Worm (Caenorhabditis elegans): ENCODE measurements around the gene T11G6.5.

Gene T11G6.5

ce11 chrIV:10864031-10864430, 21.5 kb upstream of the T11G6.5 start, which contains the start of gene nish-1:
Gene nish-1 (plus strand): TSS chrIV:10864331.
- TF ChIP-seq unc-62 (GFP tag; optimal IDR thresholded peaks at IDR 0.05), result no peak

- no peak for TF ChIP-seq unc-62 (GFP tag; optimal IDR thresholded peaks at IDR 0.05)
Measured at ce11 chrIV:10861102-10861501, 18.5 kb upstream of the T11G6.5 start, which contains the start of gene rbm-22. Gene rbm-22 (plus strand): TSS chrIV:10861402.

ce11 chrIV:10858300-10859016, 15.9 kb upstream of the T11G6.5 start, which contains the start of the genes T11G6.2 and hars-1:
Gene T11G6.2 (minus strand): TSS chrIV:10858496.
Gene hars-1 (plus strand): TSS chrIV:10858957.
- no peak for TF ChIP-seq unc-62 (GFP tag; optimal IDR thresholded peaks at IDR 0.05)

ce11 chrIV:10855946-10856345, 13.4 kb upstream of the T11G6.5 start:
- no peak for TF ChIP-seq unc-62 (GFP tag; optimal IDR thresholded peaks at IDR 0.05)

- no peak for TF ChIP-seq unc-62 (GFP tag; optimal IDR thresholded peaks at IDR 0.05)
Measured at ce11 chrIV:10855049-10855448, 12.5 kb upstream of the T11G6.5 start, which contains the start of gene T11G6.3. Gene T11G6.3 (minus strand): TSS chrIV:10855237.

- TF ChIP-seq unc-62 (GFP tag; optimal IDR thresholded peaks at IDR 0.05), result no peak
Measured at ce11 chrIV:10854042-10854441, 11.5 kb upstream of the T11G6.5 start.

ce11 chrIV:10852403-10852802, 9.8 kb upstream of the T11G6.5 start:
- no peak for TF ChIP-seq unc-62 (GFP tag; optimal IDR thresholded peaks at IDR 0.05)

ce11 chrIV:10851833-10852232, 9.3 kb upstream of the T11G6.5 start, which contains the start of gene T11G6.4:
Gene T11G6.4 (minus strand): TSS chrIV:10851933.
- TF ChIP-seq unc-62 (GFP tag; optimal IDR thresholded peaks at IDR 0.05), result no peak

ce11 chrIV:10851136-10851535, 8.6 kb upstream of the T11G6.5 start:
- no peak for TF ChIP-seq unc-62 (GFP tag; optimal IDR thresholded peaks at IDR 0.05)

- no peak for TF ChIP-seq unc-62 (GFP tag; optimal IDR thresholded peaks at IDR 0.05)
Measured at ce11 chrIV:10842232-10842631, 323 bp downstream of the T11G6.5 start.

ce11 chrIV:10832148-10832547, 10.4 kb downstream of the T11G6.5 start, which contains the start of gene best-15:
Gene best-15 (minus strand): TSS chrIV:10832248.
- no peak for TF ChIP-seq unc-62 (GFP tag; optimal IDR thresholded peaks at IDR 0.05)

- no peak for TF ChIP-seq unc-62 (GFP tag; optimal IDR thresholded peaks at IDR 0.05)
Measured at ce11 chrIV:10828049-10828448, 14.5 kb downstream of the T11G6.5 start, which contains the start of gene npax-3. Gene npax-3 (minus strand): TSS chrIV:10828149.

- no peak for TF ChIP-seq unc-62 (GFP tag; optimal IDR thresholded peaks at IDR 0.05)
Measured at ce11 chrIV:10826029-10826428, 16.5 kb downstream of the T11G6.5 start.

ce11 chrIV:10825383-10825782, 17.2 kb downstream of the T11G6.5 start:
- no peak for TF ChIP-seq unc-62 (GFP tag; optimal IDR thresholded peaks at IDR 0.05)

ce11 chrIV:10821672-10822304, 20.8 kb downstream of the T11G6.5 start:
- TF ChIP-seq unc-62 (GFP tag; optimal IDR thresholded peaks at IDR 0.05), result peak; percentile 71

ce11 chrIV:10820837-10821671, 21.5 kb downstream of the T11G6.5 start:
- TF ChIP-seq unc-62 (GFP tag; optimal IDR thresholded peaks at IDR 0.05), result no peak
